Fruit fly (Drosophila melanogaster) whole organism, pupa: ENCODE data around the gene zormin.

Experiments used
- CG10348 ChIP-seq: fragments of 200-800 bp; sonication (Bioruptor generic); IDR thresholded peaks from 2 replicates; pipeline ENCODE4 v1.3.6; 2022; ENCODE audit warnings: missing biosample characterization, missing genetic modification characterization
- CG12605 ChIP-seq: fragments of 200-800 bp; sonication (Bioruptor generic); IDR thresholded peaks from 2 replicates; pipeline ENCODE4 v1.3.6; 2022; ENCODE audit warnings: missing biosample characterization, missing genetic modification characterization
- CG13204 ChIP-seq: fragments of 200-800 bp; sonication (Bioruptor generic); optimal IDR thresholded peaks from 2 replicates; lab custom pipeline; 2018; ENCODE audit warnings: missing biosample characterization, mild to moderate bottlenecking, missing genetic modification characterization, moderate library complexity
- CG14655 ChIP-seq: fragments of 200-800 bp; sonication (Bioruptor generic); optimal IDR thresholded peaks from 3 replicates; lab custom pipeline; 2017; ENCODE audit warnings: mild to moderate bottlenecking, missing biosample characterization, missing genetic modification reagents, missing genetic modification characterization
- CG15710 ChIP-seq: fragments of 200-800 bp; sonication (Bioruptor generic); optimal IDR thresholded peaks from 2 replicates; lab custom pipeline; 2018; ENCODE audit warnings: missing biosample characterization, mild to moderate bottlenecking, missing genetic modification characterization, moderate library complexity
- CG34367 ChIP-seq: fragments of 200-800 bp; sonication (Bioruptor generic); optimal IDR thresholded peaks from 2 replicates; lab custom pipeline; 2018; ENCODE audit warnings: missing biosample characterization, mild to moderate bottlenecking, missing genetic modification characterization
- CG4496 ChIP-seq: fragments of 200-800 bp; sonication (Bioruptor generic); IDR thresholded peaks from 3 replicates; pipeline ENCODE4 v1.3.6; 2022; ENCODE audit warnings: missing biosample characterization, missing genetic modification characterization
- EcR ChIP-seq: fragments of 200-800 bp; sonication (Bioruptor generic); optimal IDR thresholded peaks from 3 replicates; lab custom pipeline; 2019; ENCODE audit warnings: missing biosample characterization, missing genetic modification characterization, mild to moderate bottlenecking, moderate library complexity, missing genetic modification reagents
- Pif1A ChIP-seq: fragments of 200-800 bp; sonication (Bioruptor generic); optimal IDR thresholded peaks from 3 replicates; lab custom pipeline; 2016; ENCODE audit warnings: missing biosample characterization, missing genetic modification characterization
- Pif1B ChIP-seq: fragments of 200-800 bp; sonication (Bioruptor generic); optimal IDR thresholded peaks from 3 replicates; lab custom pipeline; 2016; ENCODE audit warnings: missing biosample characterization, missing genetic modification characterization
- gl ChIP-seq: fragments of 200-800 bp; sonication (Bioruptor generic); optimal IDR thresholded peaks from 2 replicates; lab custom pipeline; 2018; ENCODE audit warnings: missing biosample characterization, mild to moderate bottlenecking, missing genetic modification characterization
- rn ChIP-seq: fragments of 200-800 bp; sonication (Bioruptor generic); IDR thresholded peaks from 2 replicates; pipeline ENCODE4 v1.3.6; 2022; ENCODE audit warnings: missing biosample characterization, missing genetic modification characterization

dm6 chr3L:2118054-2118453, 33.4 kb downstream of the zormin start:
- TF ChIP-seq CG13204 (GFP tag; lab: Kevin White, UChicago) (no peak), CG14655 (GFP tag; lab: Kevin White, UChicago) (peak; percentile 32), CG12605 (GFP tag; lab: Robert Waterston, UW) (0 out of 2 replicates have a peak, but pooled peaks have one; percentile 16), CG10348 (GFP tag; lab: Robert Waterston, UW) (no peak), Pif1A (GFP tag; lab: Kevin White, UChicago) (no peak), rn (GFP tag; lab: Robert Waterston, UW) (no peak), Pif1B (peak; percentile 51), CG15710 (tag; lab: Kevin White, UChicago) (peak; percentile 38), CG4496 (GFP tag; lab: Robert Waterston, UW) (peak; percentile 34; the same call in 1 of the 3 replicates), gl (tag; lab: Kevin White, UChicago) (no peak), CG34367 (peak; percentile 8), EcR (GFP tag; lab: Kevin White, UChicago) (no peak)
